Worm (Caenorhabditis elegans) whole organism, L2 larva: Measurements from ENCODE around the gene Y119D3B.21.
A peak's percentile ranks its signal among the peaks of the same experiment; 100 is the strongest.

Experiments used
- C34F6.9 ChIP-seq: fragments of 150-350 bp; optimal IDR thresholded peaks from 2 replicates; lab custom pipeline; 2014; ENCODE audit warnings: missing biosample characterization, missing genetic modification characterization
- Y55F3AM.14 ChIP-seq: fragments of 200-800 bp; sonication (Bioruptor generic); optimal IDR thresholded peaks from 2 replicates; lab custom pipeline; 2018; ENCODE audit warnings: mild to moderate bottlenecking, missing genetic modification characterization, missing compliant biosample characterization
- alr-1 ChIP-seq: fragments of 150-350 bp; optimal IDR thresholded peaks from 2 replicates; lab custom pipeline; 2014; ENCODE audit warnings: missing biosample characterization, missing genetic modification characterization
- blmp-1 ChIP-seq: sonication (generic microtip); optimal IDR thresholded peaks from 2 replicates; lab custom pipeline; 2017; ENCODE audit warnings: missing genetic modification characterization, mild to moderate bottlenecking, missing compliant biosample characterization, antibody characterized with exemption, moderate library complexity; ENCODE audit not compliant: insufficient read depth
- ceh-16 ChIP-seq: fragments of 150-350 bp; optimal IDR thresholded peaks from 2 replicates; lab custom pipeline; 2014; ENCODE audit warnings: missing biosample characterization, missing genetic modification characterization
- ceh-82 ChIP-seq: fragments of 150-350 bp; optimal IDR thresholded peaks from 2 replicates; lab custom pipeline; 2014; ENCODE audit warnings: missing biosample characterization, missing genetic modification characterization
- crh-2 ChIP-seq: sonication (generic microtip); optimal IDR thresholded peaks from 2 replicates; lab custom pipeline; 2017; ENCODE audit warnings: missing biosample characterization, missing genetic modification characterization
- dmd-4 ChIP-seq: sonication (generic microtip); optimal IDR thresholded peaks from 2 replicates; lab custom pipeline; 2017; ENCODE audit warnings: missing biosample characterization, missing genetic modification characterization
- elt-3 ChIP-seq: sonication (generic microtip); optimal IDR thresholded peaks from 2 replicates; lab custom pipeline; 2017; ENCODE audit warnings: missing biosample characterization, missing genetic modification characterization
- fos-1 ChIP-seq: fragments of 150-350 bp; optimal IDR thresholded peaks from 2 replicates; lab custom pipeline; 2014; ENCODE audit warnings: missing biosample characterization, missing genetic modification characterization
- gmeb-1 ChIP-seq: fragments of 150-350 bp; optimal IDR thresholded peaks from 2 replicates; lab custom pipeline; 2014; ENCODE audit warnings: missing biosample characterization, missing genetic modification characterization
- lin-11 ChIP-seq: fragments of 150-350 bp; sonication (generic microtip); optimal IDR thresholded peaks from 2 replicates; lab custom pipeline; 2014; ENCODE audit warnings: missing biosample characterization, missing genetic modification characterization, inconsistent platforms, mixed read lengths
- lin-13 ChIP-seq: fragments of 150-350 bp; optimal IDR thresholded peaks from 2 replicates; lab custom pipeline; 2014; ENCODE audit warnings: missing biosample characterization, missing genetic modification reagents, missing genetic modification characterization
- lin-39 ChIP-seq: fragments of 150-350 bp; optimal IDR thresholded peaks from 2 replicates; lab custom pipeline; 2014; ENCODE audit warnings: missing biosample characterization, missing genetic modification reagents, missing genetic modification characterization
- lsy-2 ChIP-seq, 2 experiments: fragments of 150-350 bp in 1 of 2; sonication (generic microtip) in 1 of 2; optimal IDR thresholded peaks; 2 replicates each; lab custom pipeline; 2014 to 2017; ENCODE audit warnings: missing biosample characterization in 2 of 2, missing genetic modification characterization in 2 of 2
- mab-5 ChIP-seq: fragments of 150-350 bp; optimal IDR thresholded peaks from 2 replicates; lab custom pipeline; 2014; ENCODE audit warnings: missing biosample characterization, missing genetic modification characterization
- mbf-1 ChIP-seq: sonication (generic microtip); optimal IDR thresholded peaks from 2 replicates; lab custom pipeline; 2017; ENCODE audit warnings: missing biosample characterization, missing genetic modification characterization
- nhr-10 ChIP-seq: sonication (generic microtip); optimal IDR thresholded peaks from 2 replicates; lab custom pipeline; 2017; ENCODE audit warnings: missing biosample characterization, missing genetic modification characterization
- nhr-12 ChIP-seq: fragments of 150-350 bp; optimal IDR thresholded peaks from 2 replicates; lab custom pipeline; 2014; ENCODE audit warnings: missing biosample characterization, missing genetic modification characterization
- nhr-129 ChIP-seq: fragments of 150-350 bp; optimal IDR thresholded peaks from 2 replicates; lab custom pipeline; 2014; ENCODE audit warnings: missing biosample characterization, missing genetic modification characterization
- nhr-21 ChIP-seq: fragments of 150-350 bp; optimal IDR thresholded peaks from 2 replicates; lab custom pipeline; 2014; ENCODE audit warnings: missing biosample characterization, missing genetic modification characterization
- nhr-23 ChIP-seq: fragments of 150-350 bp; optimal IDR thresholded peaks from 2 replicates; lab custom pipeline; 2014; ENCODE audit warnings: missing biosample characterization, missing genetic modification reagents, missing genetic modification characterization
- nhr-25 ChIP-seq: fragments of 150-350 bp; sonication (generic microtip); optimal IDR thresholded peaks from 3 replicates; lab custom pipeline; 2014; ENCODE audit warnings: missing biosample characterization, missing genetic modification characterization
- nhr-6 ChIP-seq: fragments of 150-350 bp; optimal IDR thresholded peaks from 2 replicates; lab custom pipeline; 2014; ENCODE audit warnings: missing biosample characterization, missing genetic modification characterization
- nhr-77 ChIP-seq: fragments of 150-350 bp; optimal IDR thresholded peaks from 2 replicates; lab custom pipeline; 2014; ENCODE audit warnings: missing biosample characterization, missing genetic modification characterization
- peb-1 ChIP-seq: fragments of 150-350 bp; optimal IDR thresholded peaks from 2 replicates; lab custom pipeline; 2014; ENCODE audit warnings: missing biosample characterization, missing genetic modification characterization
- sem-4 ChIP-seq: fragments of 150-350 bp; optimal IDR thresholded peaks from 2 replicates; lab custom pipeline; 2014; ENCODE audit warnings: missing biosample characterization, missing genetic modification reagents, missing genetic modification characterization
- sma-3 ChIP-seq: sonication (generic microtip); optimal IDR thresholded peaks from 2 replicates; lab custom pipeline; 2016; ENCODE audit warnings: missing genetic modification reagents, missing genetic modification characterization, missing compliant biosample characterization
- snpc-4 ChIP-seq: fragments of 150-350 bp; optimal IDR thresholded peaks from 2 replicates; lab custom pipeline; 2014; ENCODE audit warnings: missing biosample characterization, missing genetic modification characterization
- unc-39 ChIP-seq: fragments of 150-350 bp; optimal IDR thresholded peaks from 2 replicates; lab custom pipeline; 2014; ENCODE audit warnings: missing biosample characterization, missing genetic modification characterization
- unc-55 ChIP-seq: fragments of 150-350 bp; sonication (generic microtip); optimal IDR thresholded peaks from 3 replicates; lab custom pipeline; 2014; ENCODE audit warnings: missing biosample characterization, missing genetic modification reagents, missing genetic modification characterization
- unc-62 ChIP-seq: fragments of 150-350 bp; optimal IDR thresholded peaks from 2 replicates; lab custom pipeline; 2014; ENCODE audit warnings: missing biosample characterization, missing genetic modification reagents, missing genetic modification characterization
- zag-1 ChIP-seq: fragments of 150-350 bp; optimal IDR thresholded peaks from 2 replicates; lab custom pipeline; 2014; ENCODE audit warnings: missing biosample characterization, missing genetic modification characterization

Gene Y119D3B.21

DNA sequence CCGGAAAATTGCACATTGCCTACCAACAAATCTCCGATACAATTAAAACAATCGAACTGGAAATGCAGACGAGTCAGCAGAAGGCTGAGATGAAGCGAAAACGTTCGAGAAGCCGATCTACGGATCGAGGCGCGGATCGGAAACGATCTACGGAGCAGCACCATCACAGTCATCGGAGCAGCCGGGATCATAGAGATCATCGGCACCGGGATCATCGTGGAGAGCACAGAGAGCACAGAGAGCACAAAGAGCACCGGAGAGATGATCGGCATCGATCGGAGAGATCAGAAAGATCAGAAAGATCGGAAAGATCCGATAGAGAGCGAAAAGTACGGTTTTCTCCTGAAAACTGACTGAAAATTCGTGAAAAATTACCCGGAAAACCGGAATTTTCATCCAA lies 9.4 kb upstream of the Y119D3B.21 start:
- no peak for TF ChIP-seq blmp-1 (tag; lab: Kevin White, UChicago)
- TF ChIP-seq alr-1 (tag; lab: Kevin White, UChicago): no peak
- no peak for TF ChIP-seq Y55F3AM.14 (GFP tag; lab: Kevin White, UChicago)
- no peak for TF ChIP-seq nhr-21 (tag; lab: Kevin White, UChicago)
- TF ChIP-seq lsy-2 (tag; optimal IDR thresholded peaks at IDR 0.05; lab: Kevin White, UChicago): no peak
- no peak for TF ChIP-seq nhr-25 (tag; lab: Kevin White, UChicago)
- no peak for TF ChIP-seq ceh-16 (tag; lab: Kevin White, UChicago)
- no peak for TF ChIP-seq sem-4 (tag; lab: Kevin White, UChicago)
- no peak for TF ChIP-seq mab-5 (tag; lab: Kevin White, UChicago)
- no peak for TF ChIP-seq nhr-10 (tag; lab: Kevin White, UChicago)
- TF ChIP-seq dmd-4: no peak
- TF ChIP-seq sma-3: no peak

ce11 chrIII:1206331-1206730 lies 8.5 kb upstream of the Y119D3B.21 start:
- no peak for TF ChIP-seq mab-5 (tag; lab: Kevin White, UChicago)
- TF ChIP-seq mbf-1 (tag; lab: Kevin White, UChicago): no peak
- TF ChIP-seq nhr-12 (tag; lab: Kevin White, UChicago): no peak
- no peak for TF ChIP-seq C34F6.9 (tag; lab: Kevin White, UChicago)
- TF ChIP-seq nhr-6 (tag; lab: Kevin White, UChicago): no peak
- no peak for TF ChIP-seq gmeb-1 (tag; lab: Kevin White, UChicago)
- TF ChIP-seq peb-1: no peak

- TF ChIP-seq lsy-2 (tag; optimal IDR thresholded peaks at IDR 0.05; lab: Kevin White, UChicago) (no peak), nhr-10 (tag; lab: Kevin White, UChicago) (no peak), lin-13 (no peak), crh-2 (tag; lab: Kevin White, UChicago) (no peak), fos-1 (tag; lab: Kevin White, UChicago) (no peak), lin-39 (tag; lab: Kevin White, UChicago) (no peak), blmp-1 (tag; lab: Kevin White, UChicago) (no peak), unc-62 (GFP tag; lab: Kevin White, UChicago) (no peak), ceh-82 (no peak), elt-3 (tag; lab: Kevin White, UChicago) (no peak), alr-1 (tag; lab: Kevin White, UChicago) (no peak), nhr-25 (tag; lab: Kevin White, UChicago) (no peak), sem-4 (tag; lab: Kevin White, UChicago) (no peak)
Observed at ce11 chrIII:1207027-1207426, 7.8 kb upstream of the Y119D3B.21 start.

- peak; percentile 34 for TF ChIP-seq C34F6.9 (tag; lab: Kevin White, UChicago)
- TF ChIP-seq snpc-4: no peak
- TF ChIP-seq lin-11 (tag; lab: Kevin White, UChicago): no peak
- peak; percentile 58 for TF ChIP-seq lin-13
- peak; percentile 21 for TF ChIP-seq nhr-129 (tag; lab: Kevin White, UChicago)
- TF ChIP-seq nhr-77 (tag; lab: Kevin White, UChicago): no peak
- no peak for TF ChIP-seq unc-39 (tag; lab: Kevin White, UChicago)
- TF ChIP-seq lsy-2 (tag; optimal IDR thresholded peaks at IDR 0.05; lab: Kevin White, UChicago): peak in 1 of 2 experiments; percentile 55
- no peak for TF ChIP-seq Y55F3AM.14 (GFP tag; lab: Kevin White, UChicago)
- TF ChIP-seq zag-1 (tag; lab: Kevin White, UChicago): no peak
- no peak for TF ChIP-seq peb-1
- peak; percentile 56 for TF ChIP-seq unc-55 (GFP tag; lab: Kevin White, UChicago)
- no peak for TF ChIP-seq nhr-21 (tag; lab: Kevin White, UChicago)
- peak; percentile 84 for TF ChIP-seq gmeb-1 (tag; lab: Kevin White, UChicago)
Observed at ce11 chrIII:1207852-1208251, 6.9 kb upstream of the Y119D3B.21 start, which contains the start of gene orc-3. Gene orc-3, plus strand, starts transcription at chrIII:1208133.

DNA sequence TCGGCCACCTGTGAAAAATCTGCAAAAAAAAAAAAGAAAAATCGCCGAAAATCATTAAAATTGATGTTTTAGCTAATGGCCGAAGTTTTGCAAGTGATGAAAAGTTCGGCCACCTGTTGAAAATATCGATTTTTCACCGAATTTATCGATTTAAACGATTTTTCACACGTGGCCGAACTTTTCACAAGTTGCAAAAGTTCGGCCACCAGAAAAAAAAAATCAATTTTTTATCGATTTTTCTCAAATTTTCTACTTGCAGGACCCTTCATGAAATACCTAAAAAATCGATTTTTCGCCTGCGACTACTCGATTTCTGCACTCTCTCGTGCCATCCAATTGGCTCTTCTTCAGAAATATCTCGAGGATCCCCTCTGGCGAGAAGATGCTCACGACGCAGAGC lies 4.2 kb upstream of the Y119D3B.21 start:
- no peak for TF ChIP-seq nhr-23
- TF ChIP-seq unc-39 (tag; lab: Kevin White, UChicago): no peak
- no peak for TF ChIP-seq sem-4 (tag; lab: Kevin White, UChicago)
- no peak for TF ChIP-seq fos-1 (tag; lab: Kevin White, UChicago)
- no peak for TF ChIP-seq mab-5 (tag; lab: Kevin White, UChicago)
